Worm (Caenorhabditis elegans): Measurements from ENCODE around the gene fbxb-50.
A peak's percentile ranks its signal among the peaks of the same experiment; 100 is the strongest.
"Not testable (repeated sequence)": the region's sequence is repeated elsewhere in the genome, so short reads cannot be mapped to it uniquely, and the experiment has no call there.

The fbxb-50 gene

ce11 chrII:1556217-1556616 is at the start of gene fbxb-50, which contains the start of gene fbxb-54:
TSS of gene fbxb-50 (plus strand) at chrII:1556443.
TSS of gene fbxb-54 (minus strand) at chrII:1556317.
- not testable (repeated sequence) for TF ChIP-seq lin-11, mbf-1, dmd-4 (tag; optimal IDR thresholded peaks at IDR 0.05)

ce11 chrII:1517354-1517753 is 38.9 kb upstream of the fbxb-50 start, which contains the start of gene math-45:
TSS of gene math-45 (minus strand) at chrII:1517454.
- TF ChIP-seq sma-3 (GFP tag; optimal IDR thresholded peaks at IDR 0.05) (no peak), ztf-11 (tag; optimal IDR thresholded peaks at IDR 0.05) (no peak), ceh-16 (tag; optimal IDR thresholded peaks at IDR 0.05) (no peak), nhr-6 (tag; optimal IDR thresholded peaks at IDR 0.05) (no peak), peb-1 (tag; optimal IDR thresholded peaks at IDR 0.05) (no peak), nhr-237 (tag; optimal IDR thresholded peaks at IDR 0.05) (no peak), zag-1 (tag; optimal IDR thresholded peaks at IDR 0.05) (no peak), ztf-1 (GFP tag; conservative IDR thresholded peaks at IDR 0.05) (no peak), lin-39 (tag; optimal IDR thresholded peaks at IDR 0.05) (no peak), unc-55 (GFP tag; optimal IDR thresholded peaks at IDR 0.05) (no peak), nhr-11 (tag; optimal IDR thresholded peaks at IDR 0.05) (no peak), R02D3.7 (tag; optimal IDR thresholded peaks at IDR 0.05) (no peak), lin-13 (GFP tag; optimal IDR thresholded peaks at IDR 0.05) (no peak), mbf-1 (tag; optimal IDR thresholded peaks at IDR 0.05) (no peak), alr-1 (tag; optimal IDR thresholded peaks at IDR 0.05) (no peak)

ce11 chrII:1518914-1519313 is 37.3 kb upstream of the fbxb-50 start, which contains the start of gene Y51H7BR.8:
TSS of gene Y51H7BR.8 (plus strand) at chrII:1519214.
- TF ChIP-seq R02D3.7 (tag; optimal IDR thresholded peaks at IDR 0.05) (no peak), gmeb-1 (tag; optimal IDR thresholded peaks at IDR 0.05) (no peak), ztf-4 (tag; optimal IDR thresholded peaks at IDR 0.05) (no peak), crh-2 (tag; optimal IDR thresholded peaks at IDR 0.05) (no peak), ZK546.5 (tag; optimal IDR thresholded peaks at IDR 0.05) (no peak), mdl-1 (tag; optimal IDR thresholded peaks at IDR 0.05) (no peak), lin-13 (GFP tag; optimal IDR thresholded peaks at IDR 0.05) (no peak), fos-1 (tag; optimal IDR thresholded peaks at IDR 0.05) (no peak), sma-9 (GFP tag; optimal IDR thresholded peaks at IDR 0.05) (no peak), sma-9 (tag; optimal IDR thresholded peaks at IDR 0.05) (no peak), sem-4 (tag; optimal IDR thresholded peaks at IDR 0.05) (no peak), nhr-21 (tag; optimal IDR thresholded peaks at IDR 0.05) (no peak), ama-1 (optimal IDR thresholded peaks at IDR 0.05) (no peak), nhr-11 (tag; optimal IDR thresholded peaks at IDR 0.05) (no peak), lin-39 (tag; optimal IDR thresholded peaks at IDR 0.05) (no peak), egl-27 (tag; optimal IDR thresholded peaks at IDR 0.05) (no peak), ceh-82 (tag; optimal IDR thresholded peaks at IDR 0.05) (no peak), nhr-25 (tag; optimal IDR thresholded peaks at IDR 0.05) (no peak), nhr-77 (tag; optimal IDR thresholded peaks at IDR 0.05) (no peak)

- TF ChIP-seq fos-1 (tag; optimal IDR thresholded peaks at IDR 0.05) (peak; percentile 27), mab-5 (tag; optimal IDR thresholded peaks at IDR 0.05) (no peak), gmeb-1 (tag; optimal IDR thresholded peaks at IDR 0.05) (peak; percentile 20), aly-2 (tag; optimal IDR thresholded peaks at IDR 0.05) (no peak), F13H6.1 (tag; optimal IDR thresholded peaks at IDR 0.05) (peak; percentile 6), lsy-2 (tag; optimal IDR thresholded peaks at IDR 0.05) (peak; percentile 18 to 41), lin-13 (GFP tag; optimal IDR thresholded peaks at IDR 0.05) (peak; percentile 40), Y55F3AM.14 (GFP tag; optimal IDR thresholded peaks at IDR 0.05) (no peak), nhr-129 (tag; optimal IDR thresholded peaks at IDR 0.05) (peak; percentile 14), unc-55 (GFP tag; optimal IDR thresholded peaks at IDR 0.05) (peak; percentile 41)
Observed at ce11 chrII:1519867-1520266, 36.4 kb upstream of the fbxb-50 start.

- TF ChIP-seq sma-3 (GFP tag; optimal IDR thresholded peaks at IDR 0.05) = no peak
Observed at ce11 chrII:1521956-1522355, 34.3 kb upstream of the fbxb-50 start.
